Worm (Caenorhabditis elegans) whole organism, L4 larva: ENCODE measurements around the gene B0228.7.

Experiments
- F49E8.2 ChIP-seq: sonication (generic microtip); optimal IDR thresholded peaks from 2 replicates; lab custom pipeline; 2016; ENCODE audit warnings: missing compliant biosample characterization, mild to moderate bottlenecking, missing genetic modification characterization, borderline replicate concordance
- egl-27 ChIP-seq: sonication (generic microtip); optimal IDR thresholded peaks from 3 replicates; lab custom pipeline; 2017; ENCODE audit warnings: missing biosample characterization, missing genetic modification reagents, missing genetic modification characterization
- zag-1 ChIP-seq: fragments of 150-350 bp; optimal IDR thresholded peaks from 2 replicates; lab custom pipeline; 2014; ENCODE audit warnings: missing biosample characterization, missing genetic modification characterization
- ztf-11 ChIP-seq: fragments of 150-350 bp; optimal IDR thresholded peaks from 2 replicates; lab custom pipeline; 2014; ENCODE audit warnings: missing biosample characterization, missing genetic modification characterization

DNA sequence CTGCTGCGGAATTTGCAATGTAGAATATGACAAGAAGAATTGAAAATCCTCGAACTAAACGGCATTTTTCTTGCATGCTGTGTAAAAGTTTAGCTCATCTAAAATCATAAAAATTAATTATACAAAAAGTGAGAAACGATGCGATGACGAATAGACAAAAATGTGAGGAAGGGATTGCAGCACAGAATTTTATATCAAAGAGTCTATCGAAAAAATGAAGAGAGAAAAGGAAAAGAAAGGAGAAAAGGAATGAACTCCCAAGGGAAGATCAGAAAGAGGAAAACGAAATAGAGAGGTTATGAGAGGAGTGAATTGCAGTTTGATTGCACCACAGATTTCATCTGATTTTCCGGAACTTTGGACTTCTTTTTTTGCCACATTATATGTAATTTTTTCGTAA lies 35.4 kb upstream of the B0228.7 start, which contains the start of gene glr-4:
- TF ChIP-seq F49E8.2 (tag; lab: Kevin White, UChicago): no peak
- TF ChIP-seq zag-1 (tag; lab: Kevin White, UChicago): no peak
- no peak for TF ChIP-seq egl-27 (tag; lab: Kevin White, UChicago)
- TF ChIP-seq ztf-11: no peak
